Worm (Caenorhabditis elegans): ENCODE data around the gene ins-5.

Gene ins-5

DNA sequence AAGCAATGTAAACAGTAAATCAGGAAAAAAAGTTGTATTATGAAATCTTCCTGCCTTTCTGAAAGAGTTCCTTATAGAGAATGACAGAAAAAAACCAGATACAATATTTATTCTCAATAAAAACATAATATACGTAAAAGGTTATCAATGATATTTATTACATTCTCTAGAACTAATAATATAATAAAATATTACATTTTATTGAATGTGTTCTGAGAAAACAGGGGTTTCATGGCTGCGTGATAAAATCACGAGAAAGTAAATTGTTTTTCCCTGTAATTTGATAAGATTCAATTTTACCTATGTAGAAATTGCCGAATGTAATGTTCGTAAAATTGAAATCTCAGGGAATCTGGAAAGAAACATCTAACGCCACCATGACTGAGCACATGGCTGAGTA, 32.4 kb upstream of the ins-5 start:
- TF ChIP-seq lin-26 (GFP tag; IDR thresholded peaks at IDR 0.05) (no peak), ama-1 (optimal IDR thresholded peaks at IDR 0.05) (no peak), ama-1 (GFP tag; optimal IDR thresholded peaks at IDR 0.05) (no peak), Y95B8A.8 (GFP tag; IDR thresholded peaks at IDR 0.05) (no peak), K12H6.12 (tag; optimal IDR thresholded peaks at IDR 0.05) (no peak), snpc-1.3 (tag; optimal IDR thresholded peaks at IDR 0.05; ENCODE audit: insufficient read depth) (no peak), mcd-1 (GFP tag; IDR thresholded peaks at IDR 0.05) (no peak), mel-28 (tag; optimal IDR thresholded peaks at IDR 0.05; ENCODE audit: borderline replicate concordance) (no peak), ztf-3 (GFP tag; optimal IDR thresholded peaks at IDR 0.05) (no peak), hsf-1 (GFP tag; IDR thresholded peaks at IDR 0.05) (no peak), nhr-120 (GFP tag; IDR thresholded peaks at IDR 0.05) (no peak), F39B2.1 (GFP tag; IDR thresholded peaks at IDR 0.05) (no peak), C17E4.6 (GFP tag; IDR thresholded peaks at IDR 0.05) (no peak), athp-1 (tag; optimal IDR thresholded peaks at IDR 0.05) (no peak), F55B11.4 (tag; optimal IDR thresholded peaks at IDR 0.05; ENCODE audit: borderline replicate concordance, insufficient read depth) (no peak), attf-6 (GFP tag; IDR thresholded peaks at IDR 0.05) (no peak), F22D6.2 (tag; optimal IDR thresholded peaks at IDR 0.05) (no peak)

DNA sequence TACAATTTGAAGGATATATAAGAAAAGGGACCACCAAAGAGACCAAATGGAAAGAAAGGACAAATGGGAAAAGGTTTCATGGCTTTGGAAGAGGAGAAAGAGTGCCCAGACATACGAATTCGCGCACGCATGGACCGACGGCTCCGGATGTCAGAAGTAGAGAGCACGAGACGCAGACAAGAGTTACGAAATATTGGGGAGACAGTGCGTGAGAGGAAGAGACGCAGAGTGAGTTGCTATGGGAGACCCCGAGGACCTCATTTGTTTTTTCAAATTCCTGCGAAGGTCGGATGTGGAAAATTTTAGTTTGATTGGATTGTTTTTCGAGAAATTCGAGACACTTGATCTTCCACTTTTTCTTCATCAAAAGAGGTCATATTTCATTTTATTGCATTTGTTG, 30.7 kb upstream of the ins-5 start:
- peak; percentile 73 for TF ChIP-seq cebp-1 (GFP tag; IDR thresholded peaks at IDR 0.05)
- no peak for TF ChIP-seq cebp-1 (tag; optimal IDR thresholded peaks at IDR 0.05)
- no peak for TF ChIP-seq Y95B8A.8 (GFP tag; IDR thresholded peaks at IDR 0.05)
- TF ChIP-seq hmg-1.2 (GFP tag; IDR thresholded peaks at IDR 0.05) = peak; percentile 80
- no peak for TF ChIP-seq rec-8 (tag; optimal IDR thresholded peaks at IDR 0.05)

DNA sequence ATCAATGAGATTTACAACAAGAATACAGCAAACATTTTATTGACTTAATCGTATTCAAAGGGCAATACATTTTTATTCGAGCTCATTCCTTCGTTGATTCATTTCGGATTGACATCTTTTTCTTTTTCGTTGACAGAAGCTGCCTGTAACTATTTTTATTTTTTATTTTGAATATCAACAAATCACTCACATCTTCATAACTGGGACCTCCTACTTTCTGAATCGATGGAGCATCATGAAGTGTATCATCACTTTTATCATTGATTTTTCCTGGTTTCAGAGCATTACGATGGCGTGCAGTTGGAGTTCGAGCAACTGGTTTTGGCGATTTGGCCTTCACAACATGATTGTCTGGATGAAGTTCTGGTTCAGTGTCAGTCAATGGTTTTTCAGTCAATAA, 29.3 kb upstream of the ins-5 start, which contains the start of gene B0034.1:
TSS of gene B0034.1 (plus strand) at position 301 of the 400 bp plus-strand sequence.
- TF ChIP-seq ztf-22 (GFP tag; optimal IDR thresholded peaks at IDR 0.05) (no peak), tlf-1 (GFP tag; optimal IDR thresholded peaks at IDR 0.05) (no peak), lin-40 (tag; optimal IDR thresholded peaks at IDR 0.05) (no peak), ztf-26 (tag; optimal IDR thresholded peaks at IDR 0.05) (no peak), attf-6 (GFP tag; IDR thresholded peaks at IDR 0.05) (no peak), aptf-2 (GFP tag; conservative IDR thresholded peaks at IDR 0.05) (no peak), nhr-179 (tag; optimal IDR thresholded peaks at IDR 0.05) (no peak), him-1 (tag; optimal IDR thresholded peaks at IDR 0.05) (no peak)

DNA sequence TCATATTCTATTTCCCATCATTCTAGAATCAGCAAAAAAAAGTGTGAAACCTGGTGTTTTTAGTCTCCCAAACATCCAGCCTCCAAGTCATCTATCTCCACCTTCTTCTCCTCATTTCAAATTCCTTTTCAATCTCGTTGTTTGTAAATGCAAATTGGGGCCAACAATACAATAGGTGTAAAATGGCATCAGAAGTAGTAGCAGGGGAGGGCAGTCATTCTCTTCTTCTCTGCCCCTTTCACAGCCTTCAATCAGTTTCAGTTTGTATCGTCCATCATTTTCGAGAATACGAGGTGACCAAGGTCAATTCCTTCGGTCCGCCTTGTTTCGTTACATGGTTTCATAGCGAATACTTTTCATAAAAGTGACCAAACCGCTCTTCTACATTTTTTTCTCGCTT, 28.1 kb upstream of the ins-5 start, which contains the start of gene B0034.4:
TSS of gene B0034.4 (minus strand) at position 229 of the 400 bp plus-strand sequence.
- TF ChIP-seq unc-62 (GFP tag; optimal IDR thresholded peaks at IDR 0.05) (no peak), hlh-26 (GFP tag; conservative IDR thresholded peaks at IDR 0.05) (no peak), dox-1 (GFP tag; IDR thresholded peaks at IDR 0.05) (no peak), ztf-3 (GFP tag; optimal IDR thresholded peaks at IDR 0.05) (no peak), hlh-12 (tag; optimal IDR thresholded peaks at IDR 0.05) (no peak), rec-8 (tag; optimal IDR thresholded peaks at IDR 0.05) (no peak), mel-28 (tag; optimal IDR thresholded peaks at IDR 0.05; ENCODE audit: borderline replicate concordance) (no peak), pbrm-1 (GFP tag; IDR thresholded peaks at IDR 0.05) (no peak), nhr-120 (GFP tag; IDR thresholded peaks at IDR 0.05) (no peak), let-607 (tag; optimal IDR thresholded peaks at IDR 0.05) (no peak), sdz-38 (tag; optimal IDR thresholded peaks at IDR 0.05) (no peak), nfya-2 (GFP tag; IDR thresholded peaks at IDR 0.05) (no peak), Y95B8A.8 (GFP tag; IDR thresholded peaks at IDR 0.05) (no peak), lin-35 (GFP tag; optimal IDR thresholded peaks at IDR 0.05) (no peak)
